Worm (Caenorhabditis elegans): ENCODE data around the gene Y116A8C.33.
A peak's percentile ranks its signal among the peaks of the same experiment; 100 is the strongest.

Gene Y116A8C.33

ce11 chrIV:17087384-17088099 is 24.4 kb upstream of the Y116A8C.33 start, which contains the start of the genes snx-13 and snr-1 (continued):
- peak; percentile 81 for TF ChIP-seq ceh-27 (GFP tag; optimal IDR thresholded peaks at IDR 0.05)
- TF ChIP-seq snpc-1.1 (tag; optimal IDR thresholded peaks at IDR 0.05; ENCODE audit: insufficient read depth): peak; percentile 4
- TF ChIP-seq cebp-1 (GFP tag; IDR thresholded peaks at IDR 0.05): peak; percentile 43; the same call in 1 of the 2 replicates
- peak; percentile 67 for TF ChIP-seq cebp-1 (tag; optimal IDR thresholded peaks at IDR 0.05)
- TF ChIP-seq madf-8 (GFP tag; conservative IDR thresholded peaks at IDR 0.05): no peak
- peak; percentile 86 for TF ChIP-seq K12H6.12 (tag; optimal IDR thresholded peaks at IDR 0.05)
- peak; percentile 70; the same call in 1 of the 2 replicates for TF ChIP-seq ceh-91 (GFP tag; IDR thresholded peaks at IDR 0.05)
- TF ChIP-seq bed-2 (GFP tag; IDR thresholded peaks at IDR 0.05): peak; percentile 77
- peak; percentile 96 for TF ChIP-seq attf-5 (GFP tag; optimal IDR thresholded peaks at IDR 0.05)
- TF ChIP-seq lin-35 (GFP tag; optimal IDR thresholded peaks at IDR 0.05): peak in 1 of 3 experiments; percentile 64
- TF ChIP-seq lag-1 (GFP tag; IDR thresholded peaks at IDR 0.05): no peak
- no peak for TF ChIP-seq F37B4.10 (GFP tag; IDR thresholded peaks at IDR 0.05)
- TF ChIP-seq T26A5.8 (tag; optimal IDR thresholded peaks at IDR 0.05): no peak
- TF ChIP-seq mes-4 (tag; optimal IDR thresholded peaks at IDR 0.05): no peak
- no peak for TF ChIP-seq lsy-27 (tag; optimal IDR thresholded peaks at IDR 0.05; ENCODE audit: borderline replicate concordance, insufficient read depth)
- TF ChIP-seq let-526 (GFP tag; IDR thresholded peaks at IDR 0.05): 0 out of 2 replicates have a peak, but pooled peaks have one; percentile 69
- TF ChIP-seq pbrm-1 (GFP tag; IDR thresholded peaks at IDR 0.05): peak; percentile 78
- peak; percentile 54; the same call in 1 of the 2 replicates for TF ChIP-seq rcor-1 (GFP tag; IDR thresholded peaks at IDR 0.05)
- peak; percentile 57; the same call in 1 of the 2 replicates for TF ChIP-seq ztf-6 (GFP tag; IDR thresholded peaks at IDR 0.05)
- peak; percentile 71 for TF ChIP-seq tbp1 (GFP tag; optimal IDR thresholded peaks at IDR 0.05)
- peak in 1 of 2 experiments; percentile 59 for TF ChIP-seq let-607 (tag; optimal IDR thresholded peaks at IDR 0.05)
- TF ChIP-seq efl-1 (GFP tag; optimal IDR thresholded peaks at IDR 0.05): peak; percentile 16
- TF ChIP-seq nfyb-1 (GFP tag; IDR thresholded peaks at IDR 0.05): peak; percentile 57; the same call in 1 of the 2 replicates
- TF ChIP-seq Y56A3A.18 (GFP tag; IDR thresholded peaks at IDR 0.05): no peak
- no peak for TF ChIP-seq hmg-20 (GFP tag; IDR thresholded peaks at IDR 0.05)
- no peak for TF ChIP-seq F52B5.7 (tag; optimal IDR thresholded peaks at IDR 0.05)
- TF ChIP-seq lir-1 (GFP tag; conservative IDR thresholded peaks at IDR 0.05): peak; percentile 80
- TF ChIP-seq sdz-38 (tag; optimal IDR thresholded peaks at IDR 0.05): no peak
- TF ChIP-seq B0261.1 (tag; optimal IDR thresholded peaks at IDR 0.05): peak; percentile 20
- TF ChIP-seq F49E8.2 (tag; optimal IDR thresholded peaks at IDR 0.05; ENCODE audit: insufficient read depth): peak; percentile 64
- TF ChIP-seq fkh-3 (tag; optimal IDR thresholded peaks at IDR 0.05): no peak
- peak; percentile 50; the same call in 1 of the 2 replicates for TF ChIP-seq egrh-3 (GFP tag; IDR thresholded peaks at IDR 0.05)
- peak; percentile 49 for TF ChIP-seq lsl-1 (GFP tag; optimal IDR thresholded peaks at IDR 0.05)
- TF ChIP-seq madf-3 (GFP tag; IDR thresholded peaks at IDR 0.05): peak; percentile 99
- TF ChIP-seq unc-130 (GFP tag; optimal IDR thresholded peaks at IDR 0.05): peak; percentile 85
- TF ChIP-seq gei-17 (GFP tag; optimal IDR thresholded peaks at IDR 0.05): no peak
- TF ChIP-seq hmg-1.2 (GFP tag; IDR thresholded peaks at IDR 0.05): peak; percentile 52; the same call in 1 of the 2 replicates
- peak; percentile 72 for TF ChIP-seq ccch-3 (GFP tag; optimal IDR thresholded peaks at IDR 0.05)
- TF ChIP-seq xnd-1 (tag; optimal IDR thresholded peaks at IDR 0.05): no peak
- TF ChIP-seq hsf-1 (GFP tag; IDR thresholded peaks at IDR 0.05): no peak
- TF ChIP-seq cebp-2 (GFP tag; IDR thresholded peaks at IDR 0.05): no peak
- TF ChIP-seq F33H1.4 (GFP tag; IDR thresholded peaks at IDR 0.05): 0 out of 2 replicates have a peak, but pooled peaks have one; percentile 18
- peak; percentile 71 for TF ChIP-seq lin-40 (tag; optimal IDR thresholded peaks at IDR 0.05)
- peak; percentile 18 for TF ChIP-seq F23B12.7 (tag; optimal IDR thresholded peaks at IDR 0.05; ENCODE audit: insufficient read depth)
- TF ChIP-seq bed-1 (GFP tag; IDR thresholded peaks at IDR 0.05): no peak
- TF ChIP-seq hrde-1 (tag; optimal IDR thresholded peaks at IDR 0.05; ENCODE audit: borderline replicate concordance): peak; percentile 42
